Fruit fly (Drosophila melanogaster): ENCODE measurements around the gene Acat1.

DNA sequence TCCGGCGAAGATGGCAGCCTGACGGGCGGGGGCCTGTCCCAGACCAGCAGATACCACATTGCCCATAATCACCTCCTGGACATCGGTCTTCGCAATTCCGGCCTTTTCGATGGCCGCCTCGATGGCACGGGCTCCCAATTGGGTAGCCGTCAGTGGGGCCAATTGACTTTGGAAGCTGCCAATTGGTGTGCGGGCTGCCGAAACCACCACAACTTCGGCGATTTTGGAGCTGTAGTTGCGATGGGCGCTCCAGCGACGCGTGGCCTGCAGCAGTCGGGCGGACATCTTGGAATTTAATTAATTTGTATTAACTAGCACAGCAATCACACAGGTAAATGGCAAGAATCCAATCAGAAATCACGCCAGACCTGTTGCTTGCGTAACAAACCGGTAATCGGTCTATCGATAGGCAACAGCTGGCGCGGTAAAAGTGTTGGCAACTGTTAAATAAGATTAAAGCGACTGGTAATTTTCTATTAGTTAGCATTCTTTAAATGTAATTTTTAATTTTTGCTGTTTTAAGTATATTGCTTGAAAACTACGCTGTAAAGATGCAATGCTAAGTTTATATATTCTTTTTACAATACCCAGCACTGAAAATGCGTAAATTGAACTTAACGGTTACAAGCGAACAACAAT lies at the start of gene Acat1:
- TF ChIP-seq CTCF (optimal IDR thresholded peaks at IDR 0.05) (no peak), CG8478 (optimal IDR thresholded peaks at IDR 0.05) (no peak)

All from S2 (cell line).